Fruit fly (Drosophila melanogaster) whole organism: ENCODE measurements around the gene scny.

Experiments
- CG8478 ChIP-seq: fragments of >200 bp; optimal IDR thresholded peaks from 2 replicates; lab custom pipeline; 2018; ENCODE audit warnings: inconsistent platforms
- Dll ChIP-seq: fragments of >200 bp; optimal IDR thresholded peaks from 2 replicates; lab custom pipeline; 2017
- EcR ChIP-seq, 2 experiments: fragments of >200 bp; optimal IDR thresholded peaks; 2 replicates each; lab custom pipeline; 2017; ENCODE audit warnings: missing biosample characterization in 2 of 2, missing genetic modification characterization in 2 of 2, missing genetic modification reagents in 2 of 2
- pan ChIP-seq: fragments of >200 bp; optimal IDR thresholded peaks from 2 replicates; lab custom pipeline; 2017
- psq ChIP-seq: fragments of >200 bp; optimal IDR thresholded peaks from 2 replicates; lab custom pipeline; 2017
- usp ChIP-seq: fragments of >200 bp; optimal IDR thresholded peaks from 2 replicates; lab custom pipeline; 2017; ENCODE audit warnings: missing biosample characterization, missing genetic modification characterization, mixed read lengths

dm6 chr3L:5764922-5765843 lies 3.6 kb upstream of the scny start, which contains the start of gene CG10576:
- TF ChIP-seq pan: no peak
- TF ChIP-seq EcR (GFP tag; optimal IDR thresholded peaks at IDR 0.05; lab: Kevin White, UChicago): no peak
- TF ChIP-seq psq (lab: Kevin White, UChicago): no peak
- no peak for TF ChIP-seq usp (GFP tag; lab: Kevin White, UChicago)
- no peak for TF ChIP-seq Dll (lab: Kevin White, UChicago)
- TF ChIP-seq CG8478: no peak
